Fruit fly (Drosophila melanogaster): ENCODE measurements around the gene Jig.

DNA sequence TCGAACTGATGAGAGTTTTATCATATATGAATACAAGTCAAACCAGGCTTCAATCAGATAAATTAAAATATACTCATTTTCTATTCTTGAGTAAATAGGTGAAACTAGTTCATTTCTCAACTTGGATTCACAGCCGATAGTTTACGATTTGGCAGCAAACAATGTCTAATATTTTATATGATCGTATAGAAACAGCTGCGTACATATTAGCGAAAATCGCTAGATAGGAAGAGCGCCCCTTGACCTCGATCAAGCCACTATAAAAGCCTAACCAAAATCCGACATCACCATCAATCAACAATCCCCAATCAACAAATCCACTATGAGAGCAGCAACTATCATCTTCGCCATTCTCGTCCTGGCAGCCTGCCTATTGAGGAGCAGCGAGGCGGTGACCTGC lies 1.3 kb downstream of the Jig start, which contains the start of gene CG14851:
- TF ChIP-seq ovo (GFP tag; optimal IDR thresholded peaks at IDR 0.05) (no peak), Hr96 (GFP tag; optimal IDR thresholded peaks at IDR 0.05) (no peak), bab1 (GFP tag; optimal IDR thresholded peaks at IDR 0.05) (no peak), CG11617 (GFP tag; optimal IDR thresholded peaks at IDR 0.05) (no peak), kay (GFP tag; ENCODE audit: borderline replicate concordance) (no peak), CG7045 (GFP tag; optimal IDR thresholded peaks at IDR 0.05) (no peak), pad (GFP tag; optimal IDR thresholded peaks at IDR 0.05) (no peak), CG12768 (GFP tag; optimal IDR thresholded peaks at IDR 0.05) (no peak), cnc (optimal IDR thresholded peaks at IDR 0.05) (no peak), tj (GFP tag; optimal IDR thresholded peaks at IDR 0.05) (no peak), cic (GFP tag; optimal IDR thresholded peaks at IDR 0.05) (no peak)

Data from whole organism, adult.